Fruit fly (Drosophila melanogaster): ENCODE data around the gene Ggamma30A.

The Ggamma30A gene

DNA sequence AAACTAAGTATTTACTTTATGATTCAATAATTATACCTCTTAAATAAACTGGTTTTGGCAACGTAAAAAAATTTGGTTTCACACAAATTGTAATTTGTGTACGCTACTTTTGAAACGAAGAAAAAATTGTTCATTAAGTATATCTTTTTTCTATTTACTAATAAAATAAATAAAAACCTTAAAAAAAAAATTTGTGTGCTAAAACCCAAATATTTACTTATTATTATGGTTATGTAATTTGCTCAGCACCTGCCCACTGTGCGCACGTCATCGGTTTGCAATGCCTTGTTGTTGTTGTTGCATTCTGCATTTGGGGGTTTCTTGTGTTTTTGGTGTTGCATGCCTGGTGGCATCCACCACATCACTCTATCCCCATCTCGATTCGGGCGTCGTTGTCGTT is 49.2 kb upstream of the Ggamma30A start (continued):
- no peak for TF ChIP-seq CG2889 (GFP tag; IDR thresholded peaks at IDR 0.05)
- TF ChIP-seq salm (tag; optimal IDR thresholded peaks at IDR 0.05) = peak; percentile 35
- peak; percentile 8 for TF ChIP-seq CG9437 (GFP tag; optimal IDR thresholded peaks at IDR 0.05)
- TF ChIP-seq Nf-YC (tag; optimal IDR thresholded peaks at IDR 0.05) = no peak
- TF ChIP-seq lab (GFP tag; optimal IDR thresholded peaks at IDR 0.05) = peak; percentile 53
- no peak for TF ChIP-seq psq (GFP tag; optimal IDR thresholded peaks at IDR 0.05)
- TF ChIP-seq MBD-R2 (GFP tag; IDR thresholded peaks at IDR 0.05) = no peak
- peak; percentile 53 for TF ChIP-seq CG4424 (GFP tag; optimal IDR thresholded peaks at IDR 0.05)
- TF ChIP-seq Fer3 (tag; optimal IDR thresholded peaks at IDR 0.05) = no peak
- TF ChIP-seq cwo (GFP tag; optimal IDR thresholded peaks at IDR 0.05) = no peak
- peak; percentile 56 for TF ChIP-seq stc (GFP tag; IDR thresholded peaks at IDR 0.05)
- no peak for TF ChIP-seq CG10147 (GFP tag; optimal IDR thresholded peaks at IDR 0.05)
- no peak for TF ChIP-seq HmgZ (tag; optimal IDR thresholded peaks at IDR 0.05)
- peak; percentile 66 for TF ChIP-seq CG7839 (tag; optimal IDR thresholded peaks at IDR 0.05)
- TF ChIP-seq CoRest (tag; optimal IDR thresholded peaks at IDR 0.05) = peak; percentile 35
- TF ChIP-seq Chrac-16 (GFP tag; optimal IDR thresholded peaks at IDR 0.05) = peak; percentile 2
- no peak for TF ChIP-seq Taf1 (GFP tag; IDR thresholded peaks at IDR 0.05)
- no peak for TF ChIP-seq Meics (GFP tag; optimal IDR thresholded peaks at IDR 0.05)
- TF ChIP-seq cad (GFP tag; optimal IDR thresholded peaks at IDR 0.05) = no peak
- TF ChIP-seq ato (GFP tag; IDR thresholded peaks at IDR 0.05; ENCODE audit: partially characterized antibody) = no peak
- TF ChIP-seq CG16813 (GFP tag; IDR thresholded peaks at IDR 0.05; ENCODE audit: partially characterized antibody) = no peak
- no peak for TF ChIP-seq exex (tag; optimal IDR thresholded peaks at IDR 0.05)
- TF ChIP-seq her (GFP tag; optimal IDR thresholded peaks at IDR 0.05) = no peak
- TF ChIP-seq HLH4C (GFP tag; IDR thresholded peaks at IDR 0.05; ENCODE audit: partially characterized antibody) = no peak
- no peak for TF ChIP-seq mld (GFP tag; IDR thresholded peaks at IDR 0.05; ENCODE audit: partially characterized antibody)
- peak; percentile 66 for TF ChIP-seq unpg (GFP tag; optimal IDR thresholded peaks at IDR 0.05)
- peak; percentile 22; the same call in 1 of the 2 replicates for TF ChIP-seq Ada2b (GFP tag; IDR thresholded peaks at IDR 0.05)
- TF ChIP-seq tio (GFP tag; optimal IDR thresholded peaks at IDR 0.05) = peak; percentile 20
- TF ChIP-seq Nf-YA (GFP tag; IDR thresholded peaks at IDR 0.05) = no peak
- TF ChIP-seq jigr1 (GFP tag; IDR thresholded peaks at IDR 0.05) = no peak
- TF ChIP-seq ase (GFP tag; IDR thresholded peaks at IDR 0.05) = peak; percentile 34; the same call in 1 of the 3 replicates
- no peak for TF ChIP-seq Sry-β (GFP tag; optimal IDR thresholded peaks at IDR 0.05)
- TF ChIP-seq Lpt (GFP tag; optimal IDR thresholded peaks at IDR 0.05) = no peak
- no peak for TF ChIP-seq CG6654 (GFP tag; optimal IDR thresholded peaks at IDR 0.05)
- TF ChIP-seq CG12942 (GFP tag; optimal IDR thresholded peaks at IDR 0.05) = no peak
- peak; percentile 46; the same call in 1 of the 3 replicates for TF ChIP-seq CG14050 (GFP tag; IDR thresholded peaks at IDR 0.05)
- TF ChIP-seq CG1024 (GFP tag; IDR thresholded peaks at IDR 0.05) = no peak
- no peak for TF ChIP-seq rib (GFP tag; IDR thresholded peaks at IDR 0.05)
- no peak for TF ChIP-seq CG9817 (tag; optimal IDR thresholded peaks at IDR 0.05)
- TF ChIP-seq sens (GFP tag) = peak; percentile 64
- TF ChIP-seq CG17359 (tag; optimal IDR thresholded peaks at IDR 0.05) = peak; percentile 63
- TF ChIP-seq CG43689 (GFP tag; IDR thresholded peaks at IDR 0.05) = no peak
- TF ChIP-seq CG3838 (GFP tag; optimal IDR thresholded peaks at IDR 0.05) = no peak
- no peak for TF ChIP-seq CG9876 (GFP tag; optimal IDR thresholded peaks at IDR 0.05)
- peak; percentile 55 for TF ChIP-seq CG4707 (GFP tag; optimal IDR thresholded peaks at IDR 0.05)
- TF ChIP-seq CG14965 (GFP tag; optimal IDR thresholded peaks at IDR 0.05; ENCODE audit: borderline replicate concordance) = no peak
- TF ChIP-seq fd102C (GFP tag; optimal IDR thresholded peaks at IDR 0.05) = no peak
- no peak for TF ChIP-seq sens-2 (GFP tag; IDR thresholded peaks at IDR 0.05)
- TF ChIP-seq tx (GFP tag; optimal IDR thresholded peaks at IDR 0.05) = no peak
- TF ChIP-seq HLH54F (GFP tag; optimal IDR thresholded peaks at IDR 0.05) = no peak
- peak; percentile 53 for TF ChIP-seq PHDP (tag; optimal IDR thresholded peaks at IDR 0.05)
- TF ChIP-seq H2.0 (GFP tag; IDR thresholded peaks at IDR 0.05) = no peak
